Worm (Caenorhabditis elegans): ENCODE measurements around the gene Y116F11B.9.

Y116F11B.9 gene

DNA sequence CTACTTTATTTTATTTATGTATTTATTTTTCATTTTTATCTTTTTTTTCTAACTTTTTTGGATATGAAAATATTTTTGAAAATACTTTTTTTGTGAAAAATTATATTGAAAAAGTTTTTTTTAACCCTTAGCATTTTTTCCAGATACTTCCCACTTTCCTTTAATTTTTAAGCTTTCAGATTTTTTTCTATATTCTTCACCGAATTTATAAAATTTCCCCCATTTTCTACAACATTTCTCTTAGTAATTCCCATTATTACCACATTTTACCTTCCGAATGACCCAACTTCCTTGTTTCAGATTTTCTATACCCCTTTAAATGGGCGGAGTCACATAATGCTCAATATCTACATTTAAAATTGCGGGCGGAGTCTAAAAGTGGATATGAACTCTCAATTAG is 53.0 kb downstream of the Y116F11B.9 start, which contains the start of gene daf-28:
Gene daf-28, plus strand, starts transcription at position 301 of the 400 bp plus-strand sequence.
- no peak for TF ChIP-seq ets-4 (GFP tag; optimal IDR thresholded peaks at IDR 0.05)
- no peak for TF ChIP-seq Y53G8AR.9 (GFP tag; conservative IDR thresholded peaks at IDR 0.05)
- no peak for TF ChIP-seq rpc-1 (optimal IDR thresholded peaks at IDR 0.05)
- no peak for TF ChIP-seq rpc-1 (tag; optimal IDR thresholded peaks at IDR 0.05)
- TF ChIP-seq F49E8.2 (tag; optimal IDR thresholded peaks at IDR 0.05; ENCODE audit: insufficient read depth) = no peak
- no peak for TF ChIP-seq T07F8.4 (tag; optimal IDR thresholded peaks at IDR 0.05)
- TF ChIP-seq bed-1 (GFP tag; IDR thresholded peaks at IDR 0.05) = no peak
- no peak for TF ChIP-seq egl-44 (GFP tag; IDR thresholded peaks at IDR 0.05)
- TF ChIP-seq nfya-2 (GFP tag; IDR thresholded peaks at IDR 0.05) = no peak
- no peak for TF ChIP-seq aptf-3 (GFP tag; IDR thresholded peaks at IDR 0.05)
- no peak for TF ChIP-seq ztf-26 (tag; optimal IDR thresholded peaks at IDR 0.05)
- TF ChIP-seq bed-2 (GFP tag; IDR thresholded peaks at IDR 0.05) = no peak
- TF ChIP-seq gei-17 (GFP tag; optimal IDR thresholded peaks at IDR 0.05) = no peak
- no peak for TF ChIP-seq efl-1 (GFP tag; optimal IDR thresholded peaks at IDR 0.05)
- no peak for TF ChIP-seq ztf-6 (GFP tag; IDR thresholded peaks at IDR 0.05)

DNA sequence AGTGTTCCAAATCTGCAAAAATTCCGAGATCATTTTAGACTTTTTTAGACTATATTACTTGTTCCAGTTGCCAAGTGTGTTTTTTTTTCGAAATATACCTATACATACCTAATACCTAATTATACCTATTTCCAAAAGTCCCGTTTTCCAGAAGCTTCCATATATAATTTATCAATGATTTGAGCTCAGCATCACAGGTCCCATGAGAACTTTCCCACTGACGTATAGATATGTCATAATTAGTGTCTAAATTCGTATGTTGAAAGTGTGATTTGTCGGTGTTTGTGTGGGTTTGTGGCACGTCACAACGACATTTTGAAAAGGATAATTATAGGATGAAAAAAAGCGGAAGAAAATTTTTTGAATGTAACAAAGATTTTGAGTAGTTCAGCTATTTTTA is 62.2 kb downstream of the Y116F11B.9 start:
- no peak for TF ChIP-seq lin-40 (tag; optimal IDR thresholded peaks at IDR 0.05)
- TF ChIP-seq let-526 (GFP tag; IDR thresholded peaks at IDR 0.05) = no peak
- TF ChIP-seq atf-7 (tag; optimal IDR thresholded peaks at IDR 0.05) = no peak
- no peak for TF ChIP-seq ceh-79 (tag; optimal IDR thresholded peaks at IDR 0.05)
- TF ChIP-seq F52B5.7 (tag; optimal IDR thresholded peaks at IDR 0.05) = no peak
- TF ChIP-seq hlh-26 (GFP tag; conservative IDR thresholded peaks at IDR 0.05) = no peak
- no peak for TF ChIP-seq rpc-1 (optimal IDR thresholded peaks at IDR 0.05)
- no peak for TF ChIP-seq rpc-1 (tag; optimal IDR thresholded peaks at IDR 0.05)
- no peak for TF ChIP-seq egl-18 (GFP tag; IDR thresholded peaks at IDR 0.05)
- TF ChIP-seq snpc-3.4 (tag; optimal IDR thresholded peaks at IDR 0.05) = no peak
- no peak for TF ChIP-seq ets-4 (GFP tag; optimal IDR thresholded peaks at IDR 0.05)
- TF ChIP-seq lin-26 (GFP tag; IDR thresholded peaks at IDR 0.05) = no peak
- TF ChIP-seq F10E7.11 (tag; optimal IDR thresholded peaks at IDR 0.05) = no peak
- no peak for TF ChIP-seq ccch-3 (GFP tag; optimal IDR thresholded peaks at IDR 0.05)
- no peak for TF ChIP-seq madf-3 (GFP tag; IDR thresholded peaks at IDR 0.05)
- TF ChIP-seq nhr-80 (tag; optimal IDR thresholded peaks at IDR 0.05) = no peak
- no peak for TF ChIP-seq ceh-100 (GFP tag; IDR thresholded peaks at IDR 0.05)
- TF ChIP-seq nhr-90 (tag; optimal IDR thresholded peaks at IDR 0.05) = no peak
- no peak for TF ChIP-seq him-1 (tag; optimal IDR thresholded peaks at IDR 0.05)
- no peak for TF ChIP-seq B0261.1 (tag; optimal IDR thresholded peaks at IDR 0.05)
- no peak for TF ChIP-seq nfya-2 (GFP tag; IDR thresholded peaks at IDR 0.05)
